Fruit fly (Drosophila melanogaster): ENCODE measurements around the gene tomb.

Gene tomb

DNA sequence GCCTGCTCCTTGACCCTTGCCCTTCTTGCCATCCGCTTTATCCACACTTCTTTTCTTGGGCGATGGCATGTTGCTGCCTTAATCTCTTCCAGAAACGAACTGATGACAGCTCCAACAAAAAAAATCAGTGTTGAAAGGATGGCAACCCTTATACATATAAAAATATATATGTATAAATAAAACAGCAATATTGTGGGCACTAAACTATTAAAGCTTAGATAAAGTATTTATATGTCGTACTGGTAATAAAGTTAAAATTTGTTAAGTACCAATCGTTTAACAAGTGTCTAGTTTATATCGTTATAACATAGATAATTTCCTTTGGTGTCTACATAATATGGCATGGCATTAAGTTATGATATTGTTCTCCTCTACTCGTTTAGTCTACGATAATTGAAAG lies at the start of gene tomb:
Gene tomb (minus strand): TSS at position 101 of the 400 bp plus-strand sequence.
- TF ChIP-seq CG4496 (GFP tag; IDR thresholded peaks at IDR 0.05) (no peak), Ets98B (GFP tag; IDR thresholded peaks at IDR 0.05) (no peak), CG12605 (GFP tag; IDR thresholded peaks at IDR 0.05) (no peak), CG13204 (GFP tag; optimal IDR thresholded peaks at IDR 0.05) (no peak), CG8159 (tag; optimal IDR thresholded peaks at IDR 0.05) (no peak), Pif1A (GFP tag; optimal IDR thresholded peaks at IDR 0.05) (no peak), fd96Ca (GFP tag; IDR thresholded peaks at IDR 0.05) (no peak), CG32121 (GFP tag; IDR thresholded peaks at IDR 0.05) (no peak), gl (tag; optimal IDR thresholded peaks at IDR 0.05) (no peak), CG15710 (tag; optimal IDR thresholded peaks at IDR 0.05) (no peak), CG34367 (tag; optimal IDR thresholded peaks at IDR 0.05) (no peak), CG14655 (GFP tag; optimal IDR thresholded peaks at IDR 0.05) (no peak)

DNA sequence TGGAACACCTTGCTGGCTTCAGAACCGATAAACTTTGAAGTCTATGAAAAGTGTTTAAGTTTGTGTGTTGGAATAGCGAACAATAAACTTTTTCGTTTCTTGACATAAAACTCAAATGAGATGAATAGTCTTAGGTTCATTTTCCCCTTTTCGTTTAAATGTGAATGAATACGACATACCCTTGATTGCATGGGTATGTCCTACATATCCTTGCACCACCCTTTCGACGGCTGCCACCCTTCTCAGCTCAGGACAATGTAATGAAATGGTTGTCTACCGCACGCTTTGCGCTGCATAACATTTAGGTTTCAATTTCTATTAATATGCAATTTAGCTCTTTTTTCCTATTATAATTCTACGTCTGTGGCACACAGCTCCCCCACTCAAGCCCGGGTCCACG lies 44.5 kb upstream of the tomb start, which contains the start of gene CG14011:
Gene CG14011 (minus strand): TSS at position 101 of the 400 bp plus-strand sequence.
- TF ChIP-seq rn (GFP tag; IDR thresholded peaks at IDR 0.05) (no peak), Pif1A (GFP tag; optimal IDR thresholded peaks at IDR 0.05) (no peak), CG17806 (tag; optimal IDR thresholded peaks at IDR 0.05) (no peak), D1 (tag; optimal IDR thresholded peaks at IDR 0.05) (no peak), CG4496 (GFP tag; IDR thresholded peaks at IDR 0.05) (no peak), CG14655 (GFP tag; optimal IDR thresholded peaks at IDR 0.05) (no peak), CG32121 (GFP tag; IDR thresholded peaks at IDR 0.05) (no peak), CG12605 (GFP tag; IDR thresholded peaks at IDR 0.05) (no peak), fd96Ca (GFP tag; IDR thresholded peaks at IDR 0.05) (no peak), CG34367 (tag; optimal IDR thresholded peaks at IDR 0.05) (no peak), CG15710 (tag; optimal IDR thresholded peaks at IDR 0.05) (no peak), CG10348 (GFP tag; IDR thresholded peaks at IDR 0.05) (no peak), EcR (GFP tag; optimal IDR thresholded peaks at IDR 0.05) (no peak), CG8159 (tag; optimal IDR thresholded peaks at IDR 0.05) (no peak), Snoo (tag; optimal IDR thresholded peaks at IDR 0.05) (no peak), gl (tag; optimal IDR thresholded peaks at IDR 0.05) (no peak), CG9948 (tag; optimal IDR thresholded peaks at IDR 0.05) (no peak), Ets98B (GFP tag; IDR thresholded peaks at IDR 0.05) (no peak), Pif1B (GFP tag; optimal IDR thresholded peaks at IDR 0.05) (no peak), CG13204 (GFP tag; optimal IDR thresholded peaks at IDR 0.05) (no peak)

DNA sequence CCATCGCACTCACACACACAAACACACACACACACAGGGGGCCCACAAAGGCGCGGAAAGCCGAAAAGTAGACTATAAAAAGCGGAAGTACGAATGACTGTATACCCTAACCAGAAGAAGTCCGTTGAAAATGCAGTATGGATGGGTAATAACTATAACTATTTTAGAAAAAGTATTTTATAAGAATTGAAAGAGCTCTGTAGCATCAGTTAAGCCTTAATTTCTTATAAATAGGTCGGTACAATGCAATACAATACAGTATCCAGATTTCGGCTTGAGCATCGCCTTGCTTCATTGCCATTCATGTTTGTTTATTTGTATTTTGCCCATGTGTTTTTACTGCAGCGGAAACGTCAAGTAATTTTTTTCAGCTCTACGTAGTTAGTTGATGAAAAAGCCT lies 32.9 kb upstream of the tomb start:
- peak; percentile 49; the same call in 2 of the 3 replicates for TF ChIP-seq fd96Ca (GFP tag; IDR thresholded peaks at IDR 0.05)
- TF ChIP-seq CG8159 (tag; optimal IDR thresholded peaks at IDR 0.05): peak; percentile 62
- TF ChIP-seq CG15710 (tag; optimal IDR thresholded peaks at IDR 0.05): peak; percentile 57
- TF ChIP-seq CG14655 (GFP tag; optimal IDR thresholded peaks at IDR 0.05): peak; percentile 48
- no peak for TF ChIP-seq CG8301 (tag; optimal IDR thresholded peaks at IDR 0.05)
- peak; percentile 30 for TF ChIP-seq Pif1A (GFP tag; optimal IDR thresholded peaks at IDR 0.05)
- TF ChIP-seq Pif1B (GFP tag; optimal IDR thresholded peaks at IDR 0.05): peak; percentile 26
- peak; percentile 43; the same call in 1 of the 2 replicates for TF ChIP-seq Ets98B (GFP tag; IDR thresholded peaks at IDR 0.05)
- no peak for TF ChIP-seq CG12605 (GFP tag; IDR thresholded peaks at IDR 0.05)

DNA sequence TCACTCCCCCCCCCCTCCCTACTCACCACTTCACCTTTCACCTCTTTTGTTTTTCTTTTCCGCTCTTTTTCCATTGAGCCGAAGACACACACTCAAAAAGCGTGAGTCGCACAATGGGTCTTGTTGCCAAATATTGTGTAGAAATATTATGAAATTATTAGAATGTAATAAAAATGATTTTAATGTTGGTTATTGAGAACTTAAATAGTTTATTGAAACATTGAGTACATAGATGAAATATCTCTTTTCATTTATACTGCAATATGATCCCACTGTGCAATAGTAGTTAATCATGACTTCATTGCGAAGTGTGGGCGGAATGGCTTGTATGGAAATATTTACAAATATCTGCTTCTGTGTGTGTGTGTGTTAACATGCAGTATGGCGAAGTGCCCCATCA lies 30.5 kb upstream of the tomb start:
- TF ChIP-seq CG8301 (tag; optimal IDR thresholded peaks at IDR 0.05): peak; percentile 63
- peak; percentile 64 for TF ChIP-seq CG15710 (tag; optimal IDR thresholded peaks at IDR 0.05)
- no peak for TF ChIP-seq CG13204 (GFP tag; optimal IDR thresholded peaks at IDR 0.05)
- TF ChIP-seq CG10348 (GFP tag; IDR thresholded peaks at IDR 0.05): no peak
- TF ChIP-seq Snoo (tag; optimal IDR thresholded peaks at IDR 0.05): no peak
- TF ChIP-seq CG32121 (GFP tag; IDR thresholded peaks at IDR 0.05): peak; percentile 72; the same call in 1 of the 2 replicates
- TF ChIP-seq Pif1A (GFP tag; optimal IDR thresholded peaks at IDR 0.05): peak; percentile 20
- no peak for TF ChIP-seq gl (tag; optimal IDR thresholded peaks at IDR 0.05)
- peak; percentile 30 for TF ChIP-seq CG34367 (tag; optimal IDR thresholded peaks at IDR 0.05)
- TF ChIP-seq CG14655 (GFP tag; optimal IDR thresholded peaks at IDR 0.05): peak; percentile 63
- TF ChIP-seq CG17806 (tag; optimal IDR thresholded peaks at IDR 0.05): peak; percentile 60
- TF ChIP-seq CG4496 (GFP tag; IDR thresholded peaks at IDR 0.05): peak; percentile 89
- TF ChIP-seq CG8159 (tag; optimal IDR thresholded peaks at IDR 0.05): peak; percentile 71
- TF ChIP-seq Pif1B (GFP tag; optimal IDR thresholded peaks at IDR 0.05): peak; percentile 0
- no peak for TF ChIP-seq D1 (tag; optimal IDR thresholded peaks at IDR 0.05)
- peak; percentile 40; the same call in 1 of the 2 replicates for TF ChIP-seq rn (GFP tag; IDR thresholded peaks at IDR 0.05)
- TF ChIP-seq Ets98B (GFP tag; IDR thresholded peaks at IDR 0.05): peak; percentile 84
- no peak for TF ChIP-seq EcR (GFP tag; optimal IDR thresholded peaks at IDR 0.05)
- peak; percentile 81 for TF ChIP-seq CG12605 (GFP tag; IDR thresholded peaks at IDR 0.05)
- TF ChIP-seq fd96Ca (GFP tag; IDR thresholded peaks at IDR 0.05): peak; percentile 44; the same call in 1 of the 3 replicates
- TF ChIP-seq CG9948 (tag; optimal IDR thresholded peaks at IDR 0.05): peak; percentile 57

DNA sequence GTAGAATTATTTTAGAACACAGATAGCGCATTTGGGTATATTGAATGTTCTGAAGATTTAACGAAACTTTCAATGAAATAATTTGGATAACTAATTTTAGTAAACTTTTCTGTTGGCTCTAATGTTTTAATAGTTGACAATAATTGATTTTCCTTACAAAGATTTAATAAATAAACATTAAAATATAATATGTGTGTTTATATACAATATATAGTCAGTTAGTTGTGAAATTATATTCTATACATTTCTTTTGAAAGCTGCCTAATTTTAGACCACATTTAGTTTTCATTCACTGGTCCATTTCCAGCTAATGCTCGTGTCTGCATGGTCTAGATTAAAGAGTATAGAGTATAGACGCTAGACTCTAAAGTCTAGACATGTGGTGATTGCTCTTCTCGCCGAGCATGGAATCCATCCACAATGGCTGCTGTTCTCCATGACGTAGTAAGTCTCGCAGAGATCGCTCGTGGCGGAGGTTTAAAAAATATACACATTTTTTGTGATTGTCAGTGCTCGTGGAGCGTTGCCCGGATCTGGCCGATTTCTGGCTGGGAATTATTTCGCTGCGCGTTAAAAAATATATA lies 22.3 kb upstream of the tomb start, which contains the start of gene GluRIIB:
Gene GluRIIB (plus strand): TSS at position 534 of the 584 bp plus-strand sequence.
- TF ChIP-seq D1 (tag; optimal IDR thresholded peaks at IDR 0.05) (no peak), CG14655 (GFP tag; optimal IDR thresholded peaks at IDR 0.05) (peak; percentile 20)

DNA sequence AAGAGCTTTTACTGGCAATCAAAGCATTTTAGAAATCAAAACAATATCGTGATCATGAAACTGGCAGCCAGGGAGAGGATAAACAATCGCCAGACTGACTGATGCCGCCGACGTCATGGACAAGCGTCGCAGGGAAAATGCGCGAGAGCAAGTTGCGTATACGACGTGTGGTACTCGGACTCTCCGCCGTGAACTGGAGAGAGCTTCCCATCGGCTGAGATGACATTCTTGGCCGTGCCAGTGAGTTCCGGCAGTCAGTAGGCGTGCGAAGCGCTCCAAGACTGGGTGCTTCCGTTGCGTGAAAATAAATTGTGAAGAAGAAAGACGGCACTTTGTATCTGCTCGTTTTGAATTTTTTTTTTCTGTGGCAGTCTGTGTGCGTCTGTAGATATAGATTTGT lies 18.3 kb upstream of the tomb start, which contains the start of gene GluRIIA:
Gene GluRIIA (plus strand): TSS at position 255 of the 400 bp plus-strand sequence.
- TF ChIP-seq Pif1B (GFP tag; optimal IDR thresholded peaks at IDR 0.05) (no peak), Ets98B (GFP tag; IDR thresholded peaks at IDR 0.05) (no peak), fd96Ca (GFP tag; IDR thresholded peaks at IDR 0.05) (no peak), CG4496 (GFP tag; IDR thresholded peaks at IDR 0.05) (no peak), CG14655 (GFP tag; optimal IDR thresholded peaks at IDR 0.05) (no peak), CG8301 (tag; optimal IDR thresholded peaks at IDR 0.05) (no peak), CG9948 (tag; optimal IDR thresholded peaks at IDR 0.05) (no peak), CG15710 (tag; optimal IDR thresholded peaks at IDR 0.05) (no peak), CG10348 (GFP tag; IDR thresholded peaks at IDR 0.05) (no peak), D1 (tag; optimal IDR thresholded peaks at IDR 0.05) (no peak), CG17806 (tag; optimal IDR thresholded peaks at IDR 0.05) (no peak), CG34367 (tag; optimal IDR thresholded peaks at IDR 0.05) (no peak), CG32121 (GFP tag; IDR thresholded peaks at IDR 0.05) (no peak), EcR (GFP tag; optimal IDR thresholded peaks at IDR 0.05) (no peak), CG13204 (GFP tag; optimal IDR thresholded peaks at IDR 0.05) (no peak), Snoo (tag; optimal IDR thresholded peaks at IDR 0.05) (no peak), rn (GFP tag; IDR thresholded peaks at IDR 0.05) (no peak), gl (tag; optimal IDR thresholded peaks at IDR 0.05) (no peak), Pif1A (GFP tag; optimal IDR thresholded peaks at IDR 0.05) (no peak)
